Fruit fly (Drosophila melanogaster): ENCODE results near the gene cype.
A peak's percentile ranks its signal among the peaks of the same experiment; 100 is the strongest.

cype gene

DNA sequence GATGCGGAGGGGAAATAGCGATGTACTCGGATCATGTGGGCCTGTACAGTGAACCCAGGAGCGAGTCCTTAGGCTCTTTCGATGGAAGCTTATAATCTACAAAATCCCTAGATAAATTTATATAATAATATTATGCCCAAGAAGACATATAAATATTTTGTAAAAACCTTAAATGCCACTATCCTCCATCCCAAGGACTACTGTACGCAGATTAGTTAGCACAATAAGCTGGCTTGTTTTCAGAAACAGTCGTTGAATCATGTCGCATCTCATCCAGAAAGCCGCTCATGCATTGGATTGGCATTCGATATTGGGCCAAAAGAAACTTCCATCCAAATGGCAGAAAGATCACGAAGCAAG lies 38.8 kb upstream of the cype start (continued):
- TF ChIP-seq Ets96B (tag; optimal IDR thresholded peaks at IDR 0.05) = peak; percentile 76
- peak; percentile 22 for TF ChIP-seq CG8632 (GFP tag; optimal IDR thresholded peaks at IDR 0.05)
- peak; percentile 72 for TF ChIP-seq OdsH (GFP tag; optimal IDR thresholded peaks at IDR 0.05)
- TF ChIP-seq CG10669 (GFP tag; optimal IDR thresholded peaks at IDR 0.05) = peak; percentile 80
- TF ChIP-seq CG16779 (tag; optimal IDR thresholded peaks at IDR 0.05) = no peak
- TF ChIP-seq CG6854 (GFP tag; optimal IDR thresholded peaks at IDR 0.05) = no peak
- peak; percentile 29 for TF ChIP-seq CG34406 (GFP tag; optimal IDR thresholded peaks at IDR 0.05)
- peak; percentile 64 for TF ChIP-seq dsx (GFP tag; optimal IDR thresholded peaks at IDR 0.05; ENCODE audit: poor library complexity, severe bottlenecking)
- TF ChIP-seq pdm3 (GFP tag; optimal IDR thresholded peaks at IDR 0.05) = peak; percentile 58
- TF ChIP-seq fd59A (GFP tag; optimal IDR thresholded peaks at IDR 0.05) = peak; percentile 84
- TF ChIP-seq CG8119 (GFP tag; IDR thresholded peaks at IDR 0.05) = peak; percentile 32; the same call in 1 of the 3 replicates
- no peak for TF ChIP-seq CG11762 (GFP tag; optimal IDR thresholded peaks at IDR 0.05; ENCODE audit: insufficient read depth)
- peak; percentile 88 for TF ChIP-seq Eip78C (GFP tag)
- TF ChIP-seq svp (GFP tag) = peak; percentile 55

DNA sequence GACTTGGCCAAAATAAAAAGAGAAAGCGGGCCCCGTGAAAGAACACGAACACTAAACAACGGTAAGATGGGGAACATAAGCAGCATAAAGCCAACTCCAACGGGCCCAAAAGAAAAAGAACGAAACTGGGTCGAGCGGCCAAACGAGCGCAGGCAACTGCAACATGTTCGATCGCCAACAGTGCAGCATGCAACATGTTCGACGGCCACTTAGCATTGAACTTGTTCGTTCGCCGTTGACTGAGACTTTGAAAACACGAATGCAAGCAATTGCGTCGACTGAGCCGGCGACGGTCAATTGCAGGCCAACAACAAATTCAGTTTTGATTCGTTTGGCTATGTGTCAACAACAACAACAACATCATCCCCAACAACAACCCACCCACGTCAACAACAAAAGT lies 38.3 kb upstream of the cype start, which contains the start of gene vri:
TSS of gene vri (plus strand) at position 224 of the 400 bp plus-strand sequence.
- TF ChIP-seq achi (GFP tag; optimal IDR thresholded peaks at IDR 0.05) (no peak), Hr4 (GFP tag; optimal IDR thresholded peaks at IDR 0.05) (no peak), CG3032 (tag; optimal IDR thresholded peaks at IDR 0.05) (no peak), CG8632 (GFP tag; optimal IDR thresholded peaks at IDR 0.05) (no peak)

DNA sequence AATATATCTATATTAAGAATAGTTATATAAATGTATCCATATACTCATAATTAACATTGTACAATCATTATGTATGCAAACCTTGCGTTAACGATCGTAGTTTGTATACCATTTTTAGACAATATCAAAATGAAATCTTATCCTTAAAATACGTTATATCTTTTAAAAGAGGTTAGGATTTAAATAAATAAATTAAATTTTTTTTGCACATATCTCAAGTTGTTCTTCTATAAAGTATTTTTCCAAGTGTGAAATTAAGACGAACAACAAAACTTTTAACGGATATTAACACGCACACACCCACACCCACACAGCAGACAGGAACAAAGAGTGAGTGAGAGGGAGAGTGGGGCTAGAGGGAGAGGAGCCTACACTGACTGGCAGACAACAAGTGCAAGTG lies 37.1 kb upstream of the cype start:
- peak; percentile 82 for TF ChIP-seq CG10669 (GFP tag; optimal IDR thresholded peaks at IDR 0.05)
- TF ChIP-seq vri (GFP tag; optimal IDR thresholded peaks at IDR 0.05) = no peak
- no peak for TF ChIP-seq Blimp-1 (GFP tag; optimal IDR thresholded peaks at IDR 0.05)
- peak; percentile 18 for TF ChIP-seq cyc (GFP tag; optimal IDR thresholded peaks at IDR 0.05)
- peak; percentile 41 for TF ChIP-seq topi (GFP tag; optimal IDR thresholded peaks at IDR 0.05)
- peak; percentile 9 for TF ChIP-seq Hr4 (GFP tag; optimal IDR thresholded peaks at IDR 0.05)
- no peak for TF ChIP-seq Eip93F (GFP tag; optimal IDR thresholded peaks at IDR 0.05)
- no peak for TF ChIP-seq Gug (GFP tag; IDR thresholded peaks at IDR 0.05)
- peak; percentile 45 for TF ChIP-seq lz (GFP tag; optimal IDR thresholded peaks at IDR 0.05)
- TF ChIP-seq CG4318 (GFP tag; optimal IDR thresholded peaks at IDR 0.05) = peak; percentile 26
- peak; percentile 63; the same call in 1 of the 3 replicates for TF ChIP-seq CG6163 (GFP tag; IDR thresholded peaks at IDR 0.05)
- peak; percentile 51 for TF ChIP-seq CG32006 (GFP tag; optimal IDR thresholded peaks at IDR 0.05)
- TF ChIP-seq CG3919 (GFP tag; optimal IDR thresholded peaks at IDR 0.05) = peak; percentile 69
- TF ChIP-seq CG3032 (tag; optimal IDR thresholded peaks at IDR 0.05) = peak; percentile 82
- no peak for TF ChIP-seq Hr38 (GFP tag; optimal IDR thresholded peaks at IDR 0.05)
- peak; percentile 27 to 33 for TF ChIP-seq salr (GFP tag; optimal IDR thresholded peaks at IDR 0.05)
- TF ChIP-seq CG11762 (GFP tag; optimal IDR thresholded peaks at IDR 0.05; ENCODE audit: insufficient read depth) = peak; percentile 22
- TF ChIP-seq fkh (GFP tag; optimal IDR thresholded peaks at IDR 0.05) = no peak
- no peak for TF ChIP-seq Ets21C (GFP tag; optimal IDR thresholded peaks at IDR 0.05)
- peak; percentile 80 to 84 for TF ChIP-seq ss (GFP tag; optimal IDR thresholded peaks at IDR 0.05)
- TF ChIP-seq CG6276 (GFP tag; optimal IDR thresholded peaks at IDR 0.05) = no peak
- TF ChIP-seq CG16779 (tag; optimal IDR thresholded peaks at IDR 0.05) = no peak
- no peak for TF ChIP-seq dac (GFP tag; optimal IDR thresholded peaks at IDR 0.05)
- peak; percentile 65 for TF ChIP-seq svp (GFP tag)
- TF ChIP-seq fd59A (GFP tag; optimal IDR thresholded peaks at IDR 0.05) = peak; percentile 62
- peak; percentile 69 for TF ChIP-seq CG34406 (GFP tag; optimal IDR thresholded peaks at IDR 0.05)
- TF ChIP-seq Sox14 (GFP tag; optimal IDR thresholded peaks at IDR 0.05) = peak; percentile 52
- peak; percentile 60 for TF ChIP-seq achi (GFP tag; optimal IDR thresholded peaks at IDR 0.05)
- TF ChIP-seq CG8319 (GFP tag; optimal IDR thresholded peaks at IDR 0.05) = peak; percentile 13
- peak; percentile 72 for TF ChIP-seq CG8632 (GFP tag; optimal IDR thresholded peaks at IDR 0.05)
- TF ChIP-seq net (GFP tag; optimal IDR thresholded peaks at IDR 0.05) = peak; percentile 41
- TF ChIP-seq Lpt (GFP tag; optimal IDR thresholded peaks at IDR 0.05) = no peak
- peak; percentile 92 for TF ChIP-seq Eip78C (GFP tag)
- TF ChIP-seq esn (GFP tag; optimal IDR thresholded peaks at IDR 0.05) = peak; percentile 61
- TF ChIP-seq eg (GFP tag; IDR thresholded peaks at IDR 0.05) = no peak
- peak; percentile 64 for TF ChIP-seq CG9139 (GFP tag; optimal IDR thresholded peaks at IDR 0.05)
- peak; percentile 20 for TF ChIP-seq CG7368 (GFP tag; optimal IDR thresholded peaks at IDR 0.05)
- TF ChIP-seq acj6 (GFP tag; optimal IDR thresholded peaks at IDR 0.05) = peak; percentile 70
- no peak for TF ChIP-seq CG11294 (GFP tag; IDR thresholded peaks at IDR 0.05)
- peak; percentile 77 for TF ChIP-seq CG6808 (GFP tag; optimal IDR thresholded peaks at IDR 0.05)
